Worm (Caenorhabditis elegans) whole organism, L4 larva: ENCODE measurements around the gene phlp-2.

Experiments used
- D1046.2 ChIP-seq: fragments of 200-800 bp; sonication (Bioruptor generic); IDR thresholded peaks from 2 replicates; pipeline ENCODE4 v1.3.6; 2022; ENCODE audit warnings: missing genetic modification characterization, missing compliant biosample characterization
- F44E2.7 ChIP-seq: fragments of 200-800 bp; sonication (Bioruptor generic); IDR thresholded peaks from 2 replicates; pipeline ENCODE4 v2.1.2; 2022; ENCODE audit warnings: missing genetic modification characterization, missing compliant biosample characterization
- R02D3.7 ChIP-seq: fragments of 150-350 bp; sonication (generic microtip); optimal IDR thresholded peaks from 3 replicates; lab custom pipeline; 2014; ENCODE audit warnings: missing biosample characterization, missing genetic modification characterization
- T26A8.4 ChIP-seq: fragments of 200-800 bp; sonication (Bioruptor generic); IDR thresholded peaks from 2 replicates; pipeline ENCODE4 v1.3.6; 2022; ENCODE audit warnings: missing genetic modification characterization, missing compliant biosample characterization
- aha-1 ChIP-seq: fragments of 150-350 bp; peaks from one replicate; lab custom pipeline; 2014; ENCODE audit warnings: missing biosample characterization, missing genetic modification characterization
- aly-2 ChIP-seq: sonication (generic microtip); optimal IDR thresholded peaks from 2 replicates; lab custom pipeline; 2018; ENCODE audit warnings: missing biosample characterization, missing genetic modification characterization
- ama-1 ChIP-seq: fragments of 150-350 bp; optimal IDR thresholded peaks from 2 replicates; lab custom pipeline; 2014; ENCODE audit warnings: inconsistent platforms, mixed read lengths
- arid-1 ChIP-seq: fragments of 200-800 bp; sonication (Bioruptor generic); conservative IDR thresholded peaks from 2 replicates; pipeline ENCODE4 v1.3.6; 2022; ENCODE audit warnings: missing genetic modification reagents, missing genetic modification characterization, missing compliant biosample characterization
- attf-4 ChIP-seq: sonication (generic microtip); optimal IDR thresholded peaks from 3 replicates; lab custom pipeline; 2017; ENCODE audit warnings: missing biosample characterization, missing genetic modification characterization
- ceh-20 ChIP-seq: fragments of 200-800 bp; sonication (Bioruptor generic); IDR thresholded peaks from 2 replicates; pipeline ENCODE4 v1.3.6; 2022; ENCODE audit warnings: missing genetic modification reagents, missing genetic modification characterization, missing compliant biosample characterization
- ceh-28 ChIP-seq: fragments of 150-350 bp; optimal IDR thresholded peaks from 2 replicates; lab custom pipeline; 2014; ENCODE audit warnings: missing biosample characterization, missing genetic modification reagents, missing genetic modification characterization
- ceh-32 ChIP-seq: sonication (generic microtip); optimal IDR thresholded peaks from 2 replicates; lab custom pipeline; 2016; ENCODE audit warnings: mild to moderate bottlenecking, missing genetic modification characterization, missing compliant biosample characterization; ENCODE audit not compliant: poor library complexity
- ceh-82 ChIP-seq: sonication (generic microtip); optimal IDR thresholded peaks from 2 replicates; lab custom pipeline; 2017; ENCODE audit warnings: missing biosample characterization, missing genetic modification characterization
- ces-1 ChIP-seq: fragments of 150-350 bp; sonication (generic microtip); optimal IDR thresholded peaks from 4 replicates; lab custom pipeline; 2014; ENCODE audit warnings: missing biosample characterization, missing genetic modification reagents, missing genetic modification characterization
- ctbp-1 ChIP-seq: fragments of 200-800 bp; sonication (Bioruptor generic); IDR thresholded peaks from 2 replicates; pipeline ENCODE4 v1.3.6; 2022; ENCODE audit warnings: missing genetic modification reagents, missing genetic modification characterization, missing compliant biosample characterization
- daf-16 ChIP-seq, 3 experiments: sonication (generic microtip); optimal IDR thresholded peaks; 2 replicates each; lab custom pipeline; 2016 to 2017; ENCODE audit warnings: missing genetic modification characterization in 3 of 3, missing genetic modification reagents in 3 of 3, mild to moderate bottlenecking in 2 of 3, missing compliant biosample characterization in 2 of 3, missing biosample characterization in 1 of 3, moderate library complexity in 1 of 3
- dmd-6 ChIP-seq: fragments of 200-800 bp; sonication (Bioruptor generic); IDR thresholded peaks from 2 replicates; pipeline ENCODE4 v1.3.6; 2022; ENCODE audit warnings: missing genetic modification reagents, missing genetic modification characterization, missing compliant biosample characterization
- dmd-8 ChIP-seq: fragments of 200-800 bp; sonication (Bioruptor generic); IDR thresholded peaks from 2 replicates; pipeline ENCODE4 v1.3.6; 2022; ENCODE audit warnings: missing genetic modification characterization, missing compliant biosample characterization
- dve-1 ChIP-seq: sonication (generic microtip); optimal IDR thresholded peaks from 2 replicates; lab custom pipeline; 2017; ENCODE audit warnings: antibody characterized with exemption, mild to moderate bottlenecking, missing genetic modification characterization, missing compliant biosample characterization; ENCODE audit not compliant: insufficient read depth
- fkh-10 ChIP-seq: fragments of 150-350 bp; optimal IDR thresholded peaks from 2 replicates; lab custom pipeline; 2014; ENCODE audit warnings: missing biosample characterization, missing genetic modification reagents, missing genetic modification characterization
- gei-8 ChIP-seq: fragments of 200-800 bp; sonication (Bioruptor generic); optimal IDR thresholded peaks from 2 replicates; lab custom pipeline; 2018; ENCODE audit warnings: mild to moderate bottlenecking, missing genetic modification characterization, missing compliant biosample characterization
- hmg-1.1 ChIP-seq: fragments of 200-800 bp; sonication (Bioruptor generic); IDR thresholded peaks from 2 replicates; pipeline ENCODE4 v1.3.6; 2022; ENCODE audit warnings: missing genetic modification reagents, missing genetic modification characterization, missing compliant biosample characterization
- jun-1 ChIP-seq: fragments of 150-350 bp; optimal IDR thresholded peaks from 2 replicates; lab custom pipeline; 2014; ENCODE audit warnings: missing biosample characterization, missing genetic modification reagents, missing genetic modification characterization
- lim-7 ChIP-seq: fragments of 200-800 bp; sonication (Bioruptor generic); IDR thresholded peaks from 2 replicates; pipeline ENCODE4 v1.3.6; 2022; ENCODE audit warnings: missing genetic modification characterization, missing compliant biosample characterization
- lin-1 ChIP-seq: fragments of 200-800 bp; sonication (Bioruptor generic); IDR thresholded peaks from 2 replicates; pipeline ENCODE4 v1.3.6; 2022; ENCODE audit warnings: missing genetic modification reagents, missing genetic modification characterization, missing compliant biosample characterization
- lin-13 ChIP-seq: fragments of 150-350 bp; optimal IDR thresholded peaks from 2 replicates; lab custom pipeline; 2014; ENCODE audit warnings: missing biosample characterization, missing genetic modification reagents, missing genetic modification characterization
- lin-15B ChIP-seq: fragments of 150-350 bp; sonication (generic microtip); optimal IDR thresholded peaks from 3 replicates; lab custom pipeline; 2014; ENCODE audit warnings: missing biosample characterization, missing genetic modification characterization
- lin-39 ChIP-seq: fragments of 150-350 bp; optimal IDR thresholded peaks from 2 replicates; lab custom pipeline; 2014; ENCODE audit warnings: missing biosample characterization, missing genetic modification reagents, missing genetic modification characterization
- lir-3 ChIP-seq: sonication (generic microtip); optimal IDR thresholded peaks from 2 replicates; lab custom pipeline; 2016; ENCODE audit warnings: mild to moderate bottlenecking, missing genetic modification characterization, missing compliant biosample characterization
- lsy-2 ChIP-seq, 2 experiments: fragments of 150-350 bp in 1 of 2; sonication (generic microtip) in 1 of 2; optimal IDR thresholded peaks; 2 replicates each; lab custom pipeline; 2014 to 2017; ENCODE audit warnings: missing biosample characterization in 2 of 2, missing genetic modification characterization in 2 of 2
- madf-5 ChIP-seq, 2 experiments: fragments of 200-800 bp; sonication (Bioruptor generic); IDR thresholded peaks; 2 replicates each; pipeline ENCODE4 v1.3.6; 2022; ENCODE audit warnings: missing compliant biosample characterization in 2 of 2, missing genetic modification characterization in 2 of 2
- mep-1 ChIP-seq: fragments of 150-350 bp; sonication (generic microtip); optimal IDR thresholded peaks from 3 replicates; lab custom pipeline; 2014; ENCODE audit warnings: missing biosample characterization, missing genetic modification characterization
- nhr-102 ChIP-seq: sonication (generic microtip); optimal IDR thresholded peaks from 2 replicates; lab custom pipeline; 2016; ENCODE audit warnings: mild to moderate bottlenecking, missing genetic modification characterization, moderate library complexity, missing compliant biosample characterization
- nhr-237 ChIP-seq: sonication (generic microtip); optimal IDR thresholded peaks from 2 replicates; lab custom pipeline; 2017; ENCODE audit warnings: missing biosample characterization, missing genetic modification characterization
- nhr-25 ChIP-seq: sonication (generic microtip); optimal IDR thresholded peaks from 2 replicates; lab custom pipeline; 2017; ENCODE audit warnings: missing genetic modification characterization, mild to moderate bottlenecking, missing compliant biosample characterization, antibody characterized with exemption, moderate library complexity, borderline replicate concordance; ENCODE audit not compliant: insufficient read depth
- nhr-28 ChIP-seq: fragments of 150-350 bp; optimal IDR thresholded peaks from 2 replicates; lab custom pipeline; 2014; ENCODE audit warnings: missing biosample characterization, missing genetic modification characterization
- nhr-48 ChIP-seq: sonication (generic microtip); optimal IDR thresholded peaks from 2 replicates; lab custom pipeline; 2016; ENCODE audit warnings: mild to moderate bottlenecking, missing genetic modification characterization, missing compliant biosample characterization
- nhr-77 ChIP-seq: fragments of 150-350 bp; optimal IDR thresholded peaks from 2 replicates; lab custom pipeline; 2014; ENCODE audit warnings: missing biosample characterization, missing genetic modification characterization
- pha-4 ChIP-seq, 2 experiments: fragments of 150-350 bp in 1 of 2; fragments of 200-800 bp in 1 of 2; sonication (Bioruptor generic) in 1 of 2; IDR thresholded peaks in 1 of 2; optimal IDR thresholded peaks in 1 of 2; 2 replicates each; pipeline versions ENCODE4 v1.3.6 to Lab custom; 2014 to 2022; ENCODE audit warnings: missing genetic modification characterization in 2 of 2, missing genetic modification reagents in 2 of 2, missing biosample characterization in 1 of 2, missing compliant biosample characterization in 1 of 2
- php-3 ChIP-seq: fragments of 200-800 bp; sonication (Bioruptor generic); IDR thresholded peaks from 2 replicates; pipeline ENCODE4 v1.3.6; 2022; ENCODE audit warnings: missing genetic modification reagents, missing genetic modification characterization, missing compliant biosample characterization
- rbr-2 ChIP-seq: sonication (generic microtip); optimal IDR thresholded peaks from 2 replicates; lab custom pipeline; 2016; ENCODE audit warnings: missing genotype, missing genetic modification characterization, missing compliant biosample characterization
- spr-1 ChIP-seq: sonication (generic microtip); optimal IDR thresholded peaks from 2 replicates; lab custom pipeline; 2016; ENCODE audit warnings: mild to moderate bottlenecking, missing genetic modification characterization, missing compliant biosample characterization
- spr-3 ChIP-seq: fragments of 200-800 bp; sonication (Bioruptor generic); optimal IDR thresholded peaks from 2 replicates; lab custom pipeline; 2018; ENCODE audit warnings: mild to moderate bottlenecking, missing genetic modification characterization, missing compliant biosample characterization
- tra-1 ChIP-seq: fragments of 200-800 bp; sonication (Bioruptor generic); IDR thresholded peaks from 2 replicates; pipeline ENCODE4 v1.3.6; 2022; ENCODE audit warnings: missing genetic modification reagents, missing genetic modification characterization, missing compliant biosample characterization
- unc-39 ChIP-seq: sonication (generic microtip); optimal IDR thresholded peaks from 2 replicates; lab custom pipeline; 2017; ENCODE audit warnings: missing biosample characterization, missing genetic modification characterization
- unc-62 ChIP-seq, 3 experiments: fragments of 150-350 bp in 1 of 3; sonication (generic microtip); optimal IDR thresholded peaks in 2 of 3; peaks in 1 of 3; 1 replicate in 1 of 3; 2 replicates in 2 of 3; lab custom pipeline; 2014 to 2017; ENCODE audit warnings: missing biosample characterization in 3 of 3, missing genetic modification characterization in 3 of 3, missing genetic modification reagents in 3 of 3, missing genotype in 1 of 3
- zfp-2 ChIP-seq: sonication (generic microtip); optimal IDR thresholded peaks from 2 replicates; lab custom pipeline; 2016; ENCODE audit warnings: mild to moderate bottlenecking, missing genetic modification characterization, missing compliant biosample characterization
- zfp-3 ChIP-seq: fragments of 200-800 bp; sonication (Bioruptor generic); conservative IDR thresholded peaks from 2 replicates; pipeline ENCODE4 v1.3.6; 2022; ENCODE audit warnings: missing genetic modification reagents, missing genetic modification characterization, missing compliant biosample characterization
- zip-11 ChIP-seq: fragments of 200-800 bp; sonication (Bioruptor generic); IDR thresholded peaks from 2 replicates; pipeline ENCODE4 v1.3.6; 2022; ENCODE audit warnings: missing genetic modification characterization, missing compliant biosample characterization
- ztf-7 ChIP-seq: fragments of 150-350 bp; optimal IDR thresholded peaks from 2 replicates; lab custom pipeline; 2014; ENCODE audit warnings: missing biosample characterization, missing genetic modification characterization

Gene phlp-2

DNA sequence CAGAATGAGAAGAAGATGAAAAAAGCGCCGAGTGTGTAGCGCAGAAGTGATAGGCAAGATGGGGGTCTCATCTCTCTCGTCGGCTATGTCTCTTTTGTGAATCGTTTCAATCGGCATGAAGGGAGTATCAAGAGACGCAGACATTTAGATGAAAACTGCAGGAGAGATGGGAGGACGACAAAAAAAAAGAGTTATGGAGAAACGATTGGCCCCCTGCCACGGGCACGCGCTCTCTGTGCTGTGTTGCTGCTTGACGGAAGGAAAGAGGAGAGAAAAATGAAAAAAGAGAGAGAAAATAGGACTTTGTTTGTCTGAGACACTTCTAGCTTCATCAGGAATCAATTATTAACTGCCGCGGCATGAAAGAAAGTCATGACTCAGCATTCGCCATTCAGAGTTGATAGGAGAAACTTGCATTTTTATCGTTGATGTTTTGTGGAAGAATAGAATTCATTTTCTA lies 14.4 kb downstream of the phlp-2 start (continued):
- TF ChIP-seq lir-3 (tag; lab: Kevin White, UChicago) = no peak
- peak; percentile 84 to 90 for TF ChIP-seq lsy-2 (tag; optimal IDR thresholded peaks at IDR 0.05; lab: Kevin White, UChicago)
- peak; percentile 36 for TF ChIP-seq spr-1 (tag; lab: Kevin White, UChicago)
- TF ChIP-seq dmd-8 (GFP tag; lab: Robert Waterston, UW) = no peak; the same call in 1 of the 2 replicates
- TF ChIP-seq hmg-1.1 = peak; percentile 86
- TF ChIP-seq zfp-3 = no peak
- TF ChIP-seq daf-16 (GFP tag; optimal IDR thresholded peaks at IDR 0.05; lab: Kevin White, UChicago) = peak; percentile 13 to 73
- TF ChIP-seq daf-16 (tag; optimal IDR thresholded peaks at IDR 0.05; lab: Kevin White, UChicago) = peak; percentile 76
- peak; percentile 89 for TF ChIP-seq dmd-6 (GFP tag; lab: Robert Waterston, UW)
- TF ChIP-seq lin-13 (GFP tag; lab: Kevin White, UChicago) = peak; percentile 45
- TF ChIP-seq nhr-77 = peak; percentile 79
- peak; percentile 90 for TF ChIP-seq dve-1
- TF ChIP-seq tra-1 = peak; percentile 72; the same call in 1 of the 2 replicates
- no peak for TF ChIP-seq F44E2.7 (GFP tag; lab: Robert Waterston, UW)
- TF ChIP-seq nhr-25 (tag; lab: Kevin White, UChicago) = peak; percentile 49
- no peak for TF ChIP-seq lin-39 (tag; lab: Kevin White, UChicago)
- TF ChIP-seq ctbp-1 (GFP tag; lab: Robert Waterston, UW) = peak; percentile 90
- peak; percentile 56 for TF ChIP-seq jun-1
- peak; percentile 4 for TF ChIP-seq nhr-102
- TF ChIP-seq lin-15B (tag; lab: Kevin White, UChicago) = no peak
- peak; percentile 72 for TF ChIP-seq arid-1 (GFP tag; lab: Robert Waterston, UW)
- peak; percentile 57 for TF ChIP-seq ces-1 (GFP tag; lab: Kevin White, UChicago)
- peak; percentile 57 for TF ChIP-seq T26A8.4
- no peak for TF ChIP-seq zip-11 (GFP tag; lab: Robert Waterston, UW)
- TF ChIP-seq nhr-237 (tag; lab: Kevin White, UChicago) = no peak
- TF ChIP-seq nhr-48 = peak; percentile 64
- no peak for TF ChIP-seq lim-7 (GFP tag; lab: Robert Waterston, UW)
- no peak for TF ChIP-seq lin-1 (GFP tag; lab: Robert Waterston, UW)
- TF ChIP-seq aly-2 = no peak
- TF ChIP-seq mep-1 (tag; lab: Kevin White, UChicago) = peak; percentile 93
- TF ChIP-seq ama-1 (lab: Kevin White, UChicago) = no peak
- peak; percentile 39 for TF ChIP-seq ztf-7 (tag; lab: Kevin White, UChicago)
- no peak for TF ChIP-seq spr-3 (GFP tag; lab: Kevin White, UChicago)
- peak; percentile 98 for TF ChIP-seq aha-1 (tag; lab: Kevin White, UChicago)
- peak; percentile 91 for TF ChIP-seq ceh-20 (GFP tag; lab: Robert Waterston, UW)
- peak; percentile 50 for TF ChIP-seq ceh-32 (tag; lab: Kevin White, UChicago)
- no peak for TF ChIP-seq unc-39
- no peak for TF ChIP-seq ceh-28 (tag; lab: Kevin White, UChicago)
- no peak for TF ChIP-seq R02D3.7 (tag; lab: Kevin White, UChicago)
- no peak for TF ChIP-seq ceh-82 (tag; lab: Kevin White, UChicago)
- no peak for TF ChIP-seq D1046.2 (GFP tag; lab: Robert Waterston, UW)
- peak; percentile 72 for TF ChIP-seq fkh-10
- TF ChIP-seq pha-4 (GFP tag; IDR thresholded peaks at IDR 0.05; lab: Robert Waterston, UW) = peak; percentile 15; the same call in 1 of the 2 replicates
- no peak for TF ChIP-seq pha-4 (tag; optimal IDR thresholded peaks at IDR 0.05; lab: Kevin White, UChicago)
- no peak for TF ChIP-seq gei-8
- no peak for TF ChIP-seq attf-4 (tag; lab: Kevin White, UChicago)
- TF ChIP-seq php-3 = 0 out of 2 replicates have a peak, but pooled peaks have one; percentile 15
- peak; percentile 1 for TF ChIP-seq zfp-2 (tag; lab: Kevin White, UChicago)
- TF ChIP-seq nhr-28 (tag; lab: Kevin White, UChicago) = peak; percentile 91
- TF ChIP-seq rbr-2 (tag; lab: Kevin White, UChicago) = peak; percentile 89
- peak in 1 of 2 experiments; percentile 99 for TF ChIP-seq unc-62 (GFP tag; optimal IDR thresholded peaks at IDR 0.05 in 1 of 2; lab: Kevin White, UChicago)
- TF ChIP-seq unc-62 (tag; optimal IDR thresholded peaks at IDR 0.05; lab: Kevin White, UChicago) = no peak
- TF ChIP-seq madf-5 (GFP tag; IDR thresholded peaks at IDR 0.05; lab: Robert Waterston, UW) = no peak
